Worm (Caenorhabditis elegans): Measurements from ENCODE around the gene C07C7.3.

DNA sequence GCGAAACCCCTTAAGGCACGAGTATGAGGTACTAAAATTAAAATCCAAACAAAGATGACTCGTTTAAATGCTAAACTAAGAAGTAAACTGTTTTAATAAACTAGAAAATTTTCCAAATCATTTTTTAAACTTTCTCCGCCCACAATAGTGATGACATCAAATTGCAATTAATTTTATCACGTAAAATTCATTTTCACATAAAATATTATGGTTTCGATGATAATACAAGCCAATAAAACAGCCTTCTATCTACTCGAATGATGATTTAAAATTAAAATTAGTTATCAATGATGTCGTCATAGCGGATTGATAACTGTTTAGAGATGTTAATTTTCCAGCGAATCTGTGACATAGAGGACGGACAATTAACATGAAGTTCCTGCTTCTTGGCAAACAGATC, at the start of gene C07C7.3:
- no peak for TF ChIP-seq ceh-16 (tag; optimal IDR thresholded peaks at IDR 0.05)
- no peak for TF ChIP-seq elt-3 (tag; optimal IDR thresholded peaks at IDR 0.05)
- TF ChIP-seq egl-27 (tag; optimal IDR thresholded peaks at IDR 0.05), result no peak
- TF ChIP-seq unc-39 (tag; optimal IDR thresholded peaks at IDR 0.05), result no peak
- TF ChIP-seq nhr-11 (tag; optimal IDR thresholded peaks at IDR 0.05), result no peak
- TF ChIP-seq nhr-237 (tag; optimal IDR thresholded peaks at IDR 0.05), result no peak
- no peak for TF ChIP-seq unc-62 (GFP tag; optimal IDR thresholded peaks at IDR 0.05)
